Fruit fly (Drosophila melanogaster) whole organism, pupa: ENCODE measurements around the gene MBD-like.

Source experiments
- CG10348 ChIP-seq: fragments of 200-800 bp; sonication (Bioruptor generic); IDR thresholded peaks from 2 replicates; pipeline ENCODE4 v1.3.6; 2022; ENCODE audit warnings: missing biosample characterization, missing genetic modification characterization
- CG12605 ChIP-seq: fragments of 200-800 bp; sonication (Bioruptor generic); IDR thresholded peaks from 2 replicates; pipeline ENCODE4 v1.3.6; 2022; ENCODE audit warnings: missing biosample characterization, missing genetic modification characterization
- CG13204 ChIP-seq: fragments of 200-800 bp; sonication (Bioruptor generic); optimal IDR thresholded peaks from 2 replicates; lab custom pipeline; 2018; ENCODE audit warnings: missing biosample characterization, mild to moderate bottlenecking, missing genetic modification characterization, moderate library complexity
- CG14655 ChIP-seq: fragments of 200-800 bp; sonication (Bioruptor generic); optimal IDR thresholded peaks from 3 replicates; lab custom pipeline; 2017; ENCODE audit warnings: mild to moderate bottlenecking, missing biosample characterization, missing genetic modification reagents, missing genetic modification characterization
- CG15710 ChIP-seq: fragments of 200-800 bp; sonication (Bioruptor generic); optimal IDR thresholded peaks from 2 replicates; lab custom pipeline; 2018; ENCODE audit warnings: missing biosample characterization, mild to moderate bottlenecking, missing genetic modification characterization, moderate library complexity
- CG17806 ChIP-seq: fragments of 200-800 bp; sonication (Bioruptor generic); optimal IDR thresholded peaks from 2 replicates; lab custom pipeline; 2018; ENCODE audit warnings: missing biosample characterization, mild to moderate bottlenecking, missing genetic modification characterization, moderate library complexity
- CG32121 ChIP-seq: fragments of 200-800 bp; sonication (Bioruptor generic); IDR thresholded peaks from 2 replicates; pipeline ENCODE4 v1.3.6; 2022; ENCODE audit warnings: missing biosample characterization, missing genetic modification characterization
- CG34367 ChIP-seq: fragments of 200-800 bp; sonication (Bioruptor generic); optimal IDR thresholded peaks from 2 replicates; lab custom pipeline; 2018; ENCODE audit warnings: missing biosample characterization, mild to moderate bottlenecking, missing genetic modification characterization
- CG4496 ChIP-seq: fragments of 200-800 bp; sonication (Bioruptor generic); IDR thresholded peaks from 3 replicates; pipeline ENCODE4 v1.3.6; 2022; ENCODE audit warnings: missing biosample characterization, missing genetic modification characterization
- CG8159 ChIP-seq: fragments of 200-800 bp; sonication (Bioruptor generic); optimal IDR thresholded peaks from 3 replicates; lab custom pipeline; 2018; ENCODE audit warnings: missing biosample characterization, mild to moderate bottlenecking, missing genetic modification characterization, moderate library complexity
- CG8301 ChIP-seq: fragments of 200-800 bp; sonication (Bioruptor generic); optimal IDR thresholded peaks from 2 replicates; lab custom pipeline; 2018; ENCODE audit warnings: missing biosample characterization, mild to moderate bottlenecking, missing genetic modification characterization
- CG9948 ChIP-seq: fragments of 200-800 bp; sonication (Bioruptor generic); optimal IDR thresholded peaks from 2 replicates; lab custom pipeline; 2018; ENCODE audit warnings: missing biosample characterization, mild to moderate bottlenecking, missing genetic modification characterization, moderate library complexity
- D1 ChIP-seq: fragments of 200-800 bp; sonication (Bioruptor generic); optimal IDR thresholded peaks from 2 replicates; lab custom pipeline; 2018; ENCODE audit warnings: missing biosample characterization, mild to moderate bottlenecking, missing genetic modification characterization, moderate library complexity
- EcR ChIP-seq: fragments of 200-800 bp; sonication (Bioruptor generic); optimal IDR thresholded peaks from 3 replicates; lab custom pipeline; 2019; ENCODE audit warnings: missing biosample characterization, missing genetic modification characterization, mild to moderate bottlenecking, moderate library complexity, missing genetic modification reagents
- Ets98B ChIP-seq: fragments of 200-800 bp; sonication (Bioruptor generic); IDR thresholded peaks from 2 replicates; pipeline ENCODE4 v1.3.6; 2022; ENCODE audit warnings: missing biosample characterization, missing genetic modification characterization
- Pif1A ChIP-seq: fragments of 200-800 bp; sonication (Bioruptor generic); optimal IDR thresholded peaks from 3 replicates; lab custom pipeline; 2016; ENCODE audit warnings: missing biosample characterization, missing genetic modification characterization
- Pif1B ChIP-seq: fragments of 200-800 bp; sonication (Bioruptor generic); optimal IDR thresholded peaks from 3 replicates; lab custom pipeline; 2016; ENCODE audit warnings: missing biosample characterization, missing genetic modification characterization
- Snoo ChIP-seq: fragments of 200-800 bp; sonication (Bioruptor generic); optimal IDR thresholded peaks from 3 replicates; lab custom pipeline; 2017; ENCODE audit warnings: missing biosample characterization, mild to moderate bottlenecking, missing genetic modification characterization, inconsistent platforms
- fd96Ca ChIP-seq: fragments of 200-800 bp; sonication (Bioruptor generic); IDR thresholded peaks from 3 replicates; pipeline ENCODE4 v1.3.6; 2022; ENCODE audit warnings: missing biosample characterization, missing genetic modification characterization
- gl ChIP-seq: fragments of 200-800 bp; sonication (Bioruptor generic); optimal IDR thresholded peaks from 2 replicates; lab custom pipeline; 2018; ENCODE audit warnings: missing biosample characterization, mild to moderate bottlenecking, missing genetic modification characterization
- rn ChIP-seq: fragments of 200-800 bp; sonication (Bioruptor generic); IDR thresholded peaks from 2 replicates; pipeline ENCODE4 v1.3.6; 2022; ENCODE audit warnings: missing biosample characterization, missing genetic modification characterization

Gene MBD-like

dm6 chr3R:9594251-9594581 is 34.7 kb downstream of the MBD-like start:
- TF ChIP-seq Snoo (tag; lab: Kevin White, UChicago) (no peak), CG13204 (GFP tag; lab: Kevin White, UChicago) (no peak), CG15710 (peak; percentile 39), CG14655 (GFP tag; lab: Kevin White, UChicago) (peak; percentile 71), CG8301 (peak; percentile 30), CG8159 (tag; lab: Kevin White, UChicago) (peak; percentile 63), Pif1B (GFP tag; lab: Kevin White, UChicago) (no peak), gl (tag; lab: Kevin White, UChicago) (no peak), CG4496 (no peak), fd96Ca (GFP tag; lab: Robert Waterston, UW) (no peak; the same call in 1 of the 3 replicates), CG12605 (no peak), CG32121 (GFP tag; lab: Robert Waterston, UW) (no peak), Pif1A (no peak), D1 (no peak), CG9948 (tag; lab: Kevin White, UChicago) (no peak), rn (GFP tag; lab: Robert Waterston, UW) (no peak), CG10348 (GFP tag; lab: Robert Waterston, UW) (no peak), CG34367 (tag; lab: Kevin White, UChicago) (peak; percentile 45), CG17806 (tag; lab: Kevin White, UChicago) (no peak), Ets98B (GFP tag; lab: Robert Waterston, UW) (no peak), EcR (GFP tag; lab: Kevin White, UChicago) (no peak)

dm6 chr3R:9594839-9595238 is 35.3 kb downstream of the MBD-like start:
- peak; percentile 24; the same call in 1 of the 2 replicates for TF ChIP-seq CG32121 (GFP tag; lab: Robert Waterston, UW)
- TF ChIP-seq CG10348 (GFP tag; lab: Robert Waterston, UW) = no peak
- TF ChIP-seq EcR (GFP tag; lab: Kevin White, UChicago) = no peak
- peak; percentile 66; the same call in 1 of the 3 replicates for TF ChIP-seq fd96Ca (GFP tag; lab: Robert Waterston, UW)
- no peak for TF ChIP-seq D1
- TF ChIP-seq Pif1B (GFP tag; lab: Kevin White, UChicago) = no peak
- no peak for TF ChIP-seq CG13204 (GFP tag; lab: Kevin White, UChicago)
- 0 out of 2 replicates have a peak, but pooled peaks have one; percentile 29 for TF ChIP-seq rn (GFP tag; lab: Robert Waterston, UW)
- peak; percentile 19; the same call in 1 of the 2 replicates for TF ChIP-seq CG12605

dm6 chr3R:9595681-9596357 is 36.3 kb downstream of the MBD-like start:
- TF ChIP-seq Pif1A (no peak), CG14655 (GFP tag; lab: Kevin White, UChicago) (no peak), fd96Ca (GFP tag; lab: Robert Waterston, UW) (no peak), CG13204 (GFP tag; lab: Kevin White, UChicago) (no peak), Pif1B (GFP tag; lab: Kevin White, UChicago) (no peak), CG10348 (GFP tag; lab: Robert Waterston, UW) (no peak), D1 (no peak), EcR (GFP tag; lab: Kevin White, UChicago) (no peak), Ets98B (GFP tag; lab: Robert Waterston, UW) (no peak), CG12605 (no peak), CG8159 (tag; lab: Kevin White, UChicago) (no peak), CG9948 (tag; lab: Kevin White, UChicago) (no peak), CG17806 (tag; lab: Kevin White, UChicago) (no peak), rn (GFP tag; lab: Robert Waterston, UW) (no peak), CG4496 (no peak), gl (tag; lab: Kevin White, UChicago) (no peak), CG32121 (GFP tag; lab: Robert Waterston, UW) (no peak), Snoo (tag; lab: Kevin White, UChicago) (no peak), CG15710 (no peak)
- TF ChIP-seq, all 21 proteins: peak for 0

- TF ChIP-seq gl (tag; lab: Kevin White, UChicago) (no peak), EcR (GFP tag; lab: Kevin White, UChicago) (no peak), Snoo (tag; lab: Kevin White, UChicago) (no peak), CG10348 (GFP tag; lab: Robert Waterston, UW) (no peak), CG15710 (no peak), CG12605 (no peak), Pif1A (no peak)
These were observed 37.1 kb downstream of the MBD-like start for dm6 chr3R:9596615-9597014.

- TF ChIP-seq Ets98B (GFP tag; lab: Robert Waterston, UW) (peak; percentile 68), CG15710 (peak; percentile 58), fd96Ca (GFP tag; lab: Robert Waterston, UW) (peak; percentile 87), Pif1B (GFP tag; lab: Kevin White, UChicago) (peak; percentile 77), CG8159 (tag; lab: Kevin White, UChicago) (peak; percentile 67), CG4496 (peak; percentile 82), Pif1A (peak; percentile 85), EcR (GFP tag; lab: Kevin White, UChicago) (no peak), CG32121 (GFP tag; lab: Robert Waterston, UW) (peak; percentile 76), Snoo (tag; lab: Kevin White, UChicago) (peak; percentile 27), CG8301 (peak; percentile 94), CG13204 (GFP tag; lab: Kevin White, UChicago) (peak; percentile 6), CG17806 (tag; lab: Kevin White, UChicago) (peak; percentile 75), CG9948 (tag; lab: Kevin White, UChicago) (peak; percentile 75), D1 (peak; percentile 20), CG34367 (tag; lab: Kevin White, UChicago) (peak; percentile 47), CG12605 (peak; percentile 73), CG14655 (GFP tag; lab: Kevin White, UChicago) (peak; percentile 92), CG10348 (GFP tag; lab: Robert Waterston, UW) (peak; percentile 48; the same call in 1 of the 2 replicates), rn (GFP tag; lab: Robert Waterston, UW) (peak; percentile 38; the same call in 1 of the 2 replicates), gl (tag; lab: Kevin White, UChicago) (peak; percentile 6)
These were observed 38.5 kb downstream of the MBD-like start for dm6 chr3R:9598099-9598498.
